Worm (Caenorhabditis elegans) whole organism, L2 larva: ENCODE results near the gene snr-5.

Experiments
- ZK546.5 ChIP-seq: sonication (generic microtip); optimal IDR thresholded peaks from 2 replicates; lab custom pipeline; 2017; ENCODE audit warnings: missing biosample characterization, missing genetic modification characterization
- alr-1 ChIP-seq: fragments of 150-350 bp; optimal IDR thresholded peaks from 2 replicates; lab custom pipeline; 2014; ENCODE audit warnings: missing biosample characterization, missing genetic modification characterization
- aly-2 ChIP-seq: fragments of 150-350 bp; optimal IDR thresholded peaks from 2 replicates; lab custom pipeline; 2014; ENCODE audit warnings: missing biosample characterization, missing genetic modification characterization
- blmp-1 ChIP-seq: sonication (generic microtip); optimal IDR thresholded peaks from 2 replicates; lab custom pipeline; 2017; ENCODE audit warnings: missing genetic modification characterization, mild to moderate bottlenecking, missing compliant biosample characterization, antibody characterized with exemption, moderate library complexity; ENCODE audit not compliant: insufficient read depth
- ceh-82 ChIP-seq: fragments of 150-350 bp; optimal IDR thresholded peaks from 2 replicates; lab custom pipeline; 2014; ENCODE audit warnings: missing biosample characterization, missing genetic modification characterization
- lsy-2 ChIP-seq, 2 experiments: fragments of 150-350 bp in 1 of 2; sonication (generic microtip) in 1 of 2; optimal IDR thresholded peaks; 2 replicates each; lab custom pipeline; 2014 to 2017; ENCODE audit warnings: missing biosample characterization in 2 of 2, missing genetic modification characterization in 2 of 2
- unc-39 ChIP-seq: fragments of 150-350 bp; optimal IDR thresholded peaks from 2 replicates; lab custom pipeline; 2014; ENCODE audit warnings: missing biosample characterization, missing genetic modification characterization
- unc-62 ChIP-seq: fragments of 150-350 bp; optimal IDR thresholded peaks from 2 replicates; lab custom pipeline; 2014; ENCODE audit warnings: missing biosample characterization, missing genetic modification reagents, missing genetic modification characterization
- zag-1 ChIP-seq: fragments of 150-350 bp; optimal IDR thresholded peaks from 2 replicates; lab custom pipeline; 2014; ENCODE audit warnings: missing biosample characterization, missing genetic modification characterization

DNA sequence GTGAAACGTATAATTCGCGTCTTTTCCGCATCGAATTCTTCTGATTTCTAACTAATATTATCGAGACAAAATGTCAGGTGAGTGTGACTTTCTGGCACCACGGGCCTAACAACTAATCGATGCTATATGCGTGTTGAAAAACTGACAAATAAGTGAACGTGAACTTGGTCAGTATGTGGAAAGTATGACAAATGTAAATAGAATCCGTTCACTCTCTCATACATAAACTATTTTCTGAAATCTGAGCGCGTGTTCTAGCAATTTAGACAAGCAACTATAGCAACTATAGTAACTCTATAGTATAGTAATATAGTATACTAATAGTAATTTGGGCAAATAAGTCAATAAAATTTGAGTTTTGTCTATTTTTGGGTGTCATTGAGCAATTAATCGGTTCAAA is 30.5 kb downstream of the snr-5 start:
- no peak for TF ChIP-seq lsy-2 (tag; optimal IDR thresholded peaks at IDR 0.05; lab: Kevin White, UChicago)
- no peak for TF ChIP-seq unc-62 (GFP tag; lab: Kevin White, UChicago)
- TF ChIP-seq alr-1 (tag; lab: Kevin White, UChicago) = no peak
- TF ChIP-seq unc-39 = no peak
- TF ChIP-seq blmp-1 (tag; lab: Kevin White, UChicago) = no peak
- TF ChIP-seq ceh-82 (tag; lab: Kevin White, UChicago) = no peak
- no peak for TF ChIP-seq ZK546.5
- no peak for TF ChIP-seq aly-2 (tag; lab: Kevin White, UChicago)
- TF ChIP-seq zag-1 (tag; lab: Kevin White, UChicago) = no peak
